Fruit fly (Drosophila melanogaster): ENCODE measurements around the gene CG13996.

Gene CG13996

DNA sequence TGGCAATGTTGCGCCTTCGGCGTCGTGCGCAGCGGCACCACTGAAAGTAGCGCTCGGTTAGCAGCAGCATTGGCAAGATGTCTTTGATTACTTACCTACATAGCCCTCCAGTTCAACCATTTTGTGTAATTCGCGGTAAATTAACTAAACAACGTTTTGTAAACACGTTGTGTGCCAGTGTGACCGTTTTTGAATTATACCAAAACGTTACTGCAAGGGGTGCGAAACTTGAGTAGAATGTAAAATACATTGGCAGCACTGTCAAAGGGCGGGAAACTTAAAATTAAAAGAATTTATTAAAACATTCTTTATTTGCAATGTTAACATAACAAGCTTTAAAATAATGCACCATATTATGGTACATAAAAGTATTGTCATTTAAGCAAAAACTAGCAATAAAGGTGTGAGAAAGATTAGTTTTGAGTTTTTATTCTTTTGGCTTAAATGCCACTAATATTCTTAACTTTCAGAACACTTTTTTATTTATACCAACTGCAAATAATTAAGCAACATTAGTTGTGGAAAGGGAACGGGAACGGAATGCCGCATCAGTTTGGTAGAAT is 3.8 kb downstream of the CG13996 start, which contains the start of gene CG9107:
Gene CG9107 (minus strand): TSS at position 195 of the 563 bp plus-strand sequence.
- TF ChIP-seq Mnt (GFP tag; optimal IDR thresholded peaks at IDR 0.05) (peak; percentile 54), CG11617 (GFP tag; optimal IDR thresholded peaks at IDR 0.05) (no peak)

DNA sequence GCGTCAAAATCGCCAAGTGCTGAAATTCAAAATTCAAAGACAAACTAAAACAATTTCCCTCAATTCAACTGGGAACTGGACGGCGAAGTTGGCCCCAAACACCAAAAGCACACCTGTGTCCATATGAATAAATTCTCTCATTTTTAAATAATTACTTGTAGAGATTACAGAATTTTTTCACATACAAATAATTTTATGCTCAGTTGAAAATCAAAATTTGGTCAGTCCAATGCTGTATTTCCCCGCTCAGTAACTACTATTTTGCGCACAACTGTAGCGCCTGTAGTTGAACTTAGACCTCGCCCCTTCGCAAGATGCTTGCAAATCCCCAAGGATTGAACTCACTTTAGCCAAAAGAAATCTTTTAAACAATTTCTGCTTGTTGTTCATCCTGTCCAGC is 8.1 kb downstream of the CG13996 start:
- TF ChIP-seq pad (GFP tag; optimal IDR thresholded peaks at IDR 0.05) = no peak
- TF ChIP-seq CG7101 (tag; optimal IDR thresholded peaks at IDR 0.05) = no peak
- TF ChIP-seq CG5204 (GFP tag; optimal IDR thresholded peaks at IDR 0.05) = no peak
- no peak for TF ChIP-seq CG12768 (GFP tag; optimal IDR thresholded peaks at IDR 0.05)
- TF ChIP-seq ovo (GFP tag; optimal IDR thresholded peaks at IDR 0.05) = no peak
- TF ChIP-seq cnc (optimal IDR thresholded peaks at IDR 0.05) = no peak
- no peak for TF ChIP-seq cic (GFP tag; optimal IDR thresholded peaks at IDR 0.05)

DNA sequence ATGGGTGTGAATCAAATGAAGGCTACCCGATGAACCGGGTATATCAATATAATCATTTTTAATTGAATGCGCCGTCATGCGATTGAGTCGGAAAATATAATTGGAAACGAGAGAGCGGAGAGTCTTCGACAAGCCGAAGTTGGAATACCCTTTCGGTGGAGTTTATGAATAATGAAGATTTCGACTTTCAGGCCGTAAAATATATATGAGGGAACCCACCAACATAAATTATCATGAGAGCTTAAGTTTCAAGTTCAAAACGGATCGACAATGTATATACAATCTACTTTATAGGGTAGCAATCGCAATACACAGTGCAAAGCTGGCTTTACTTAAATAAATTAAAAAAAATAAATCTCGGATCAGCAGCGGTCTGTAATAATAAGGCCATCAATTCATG is 11.2 kb downstream of the CG13996 start:
- no peak for TF ChIP-seq Mnt (GFP tag; optimal IDR thresholded peaks at IDR 0.05)
- TF ChIP-seq Clk (GFP tag; optimal IDR thresholded peaks at IDR 0.05) = no peak
- no peak for TF ChIP-seq bab1 (GFP tag; optimal IDR thresholded peaks at IDR 0.05)
- no peak for TF ChIP-seq toe (GFP tag; optimal IDR thresholded peaks at IDR 0.05)
- no peak for TF ChIP-seq CG33017 (tag; optimal IDR thresholded peaks at IDR 0.05)
- no peak for TF ChIP-seq CG7101 (tag; optimal IDR thresholded peaks at IDR 0.05)
- no peak for TF ChIP-seq CG12768 (GFP tag; optimal IDR thresholded peaks at IDR 0.05)
- TF ChIP-seq CG1620 (GFP tag; optimal IDR thresholded peaks at IDR 0.05) = no peak
- TF ChIP-seq CG14711 (tag; optimal IDR thresholded peaks at IDR 0.05) = no peak
- no peak for TF ChIP-seq cnc (optimal IDR thresholded peaks at IDR 0.05)
- TF ChIP-seq kay (GFP tag; ENCODE audit: borderline replicate concordance) = no peak
- TF ChIP-seq cic (GFP tag; optimal IDR thresholded peaks at IDR 0.05) = no peak
- no peak for TF ChIP-seq CG11617 (GFP tag; optimal IDR thresholded peaks at IDR 0.05)
- TF ChIP-seq CG7045 (GFP tag; optimal IDR thresholded peaks at IDR 0.05) = no peak
- no peak for TF ChIP-seq ovo (GFP tag; optimal IDR thresholded peaks at IDR 0.05)
- no peak for TF ChIP-seq CG5204 (GFP tag; optimal IDR thresholded peaks at IDR 0.05)
- TF ChIP-seq Crg-1 (GFP tag; optimal IDR thresholded peaks at IDR 0.05) = no peak

DNA sequence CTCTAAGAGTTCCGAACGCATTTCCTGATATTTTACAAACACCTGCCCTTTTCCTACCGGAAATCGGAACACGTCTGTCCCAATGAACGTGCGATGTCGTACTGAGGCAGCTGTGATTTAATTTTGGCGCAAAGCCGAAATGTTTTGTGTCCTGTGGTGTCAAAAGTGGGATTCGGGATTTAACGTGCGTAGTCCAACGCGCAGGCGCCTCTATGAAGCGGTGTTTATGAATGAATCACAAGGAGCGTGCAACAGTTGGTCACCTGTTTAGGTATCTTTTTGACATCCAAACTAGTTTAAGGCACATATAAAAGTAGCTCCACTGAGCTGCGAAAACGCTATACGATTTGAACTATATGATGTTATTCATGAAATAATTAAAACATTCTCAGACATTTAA is 13.7 kb downstream of the CG13996 start, which contains the start of gene CG9109:
Gene CG9109 (minus strand): TSS at position 80 of the 400 bp plus-strand sequence.
- TF ChIP-seq CG1620 (GFP tag; optimal IDR thresholded peaks at IDR 0.05) (no peak), Hr96 (GFP tag; optimal IDR thresholded peaks at IDR 0.05) (no peak), CG5204 (GFP tag; optimal IDR thresholded peaks at IDR 0.05) (no peak), kay (GFP tag; ENCODE audit: borderline replicate concordance) (no peak), tj (GFP tag; optimal IDR thresholded peaks at IDR 0.05) (no peak), Mnt (GFP tag; optimal IDR thresholded peaks at IDR 0.05) (no peak), pad (GFP tag; optimal IDR thresholded peaks at IDR 0.05) (no peak), cnc (optimal IDR thresholded peaks at IDR 0.05) (no peak), CG12768 (GFP tag; optimal IDR thresholded peaks at IDR 0.05) (no peak), ovo (GFP tag; optimal IDR thresholded peaks at IDR 0.05) (no peak), CG7045 (GFP tag; optimal IDR thresholded peaks at IDR 0.05) (no peak), CG33017 (tag; optimal IDR thresholded peaks at IDR 0.05) (no peak), toe (GFP tag; optimal IDR thresholded peaks at IDR 0.05) (no peak), CG11617 (GFP tag; optimal IDR thresholded peaks at IDR 0.05) (no peak), bab1 (GFP tag; optimal IDR thresholded peaks at IDR 0.05) (no peak), Crg-1 (GFP tag; optimal IDR thresholded peaks at IDR 0.05) (no peak), CG7101 (tag; optimal IDR thresholded peaks at IDR 0.05) (no peak), Clk (GFP tag; optimal IDR thresholded peaks at IDR 0.05) (no peak), CG14711 (tag; optimal IDR thresholded peaks at IDR 0.05) (no peak), cic (GFP tag; optimal IDR thresholded peaks at IDR 0.05) (no peak)

DNA sequence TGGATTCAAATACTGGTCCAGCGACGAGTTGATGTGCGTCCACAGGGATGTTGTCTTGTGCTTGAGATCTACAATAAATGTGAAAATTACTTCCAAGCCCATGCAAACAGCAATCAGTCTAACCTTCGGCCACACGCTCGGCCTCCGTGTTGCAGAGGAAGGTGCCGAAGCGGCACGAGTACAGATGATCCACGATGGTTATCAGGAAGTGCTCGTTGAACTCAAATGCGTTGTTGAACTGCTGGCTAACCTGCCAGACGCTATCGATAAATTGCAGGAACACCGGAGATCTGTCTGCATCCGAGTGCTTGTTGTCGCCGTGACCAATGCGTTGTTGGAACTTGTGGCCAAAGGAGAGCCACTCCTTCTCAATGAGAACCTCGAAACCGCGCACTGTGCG is 14.5 kb downstream of the CG13996 start:
- TF ChIP-seq CG14711 (tag; optimal IDR thresholded peaks at IDR 0.05) (no peak), Hr96 (GFP tag; optimal IDR thresholded peaks at IDR 0.05) (no peak), Crg-1 (GFP tag; optimal IDR thresholded peaks at IDR 0.05) (no peak), CG12768 (GFP tag; optimal IDR thresholded peaks at IDR 0.05) (no peak), Mnt (GFP tag; optimal IDR thresholded peaks at IDR 0.05) (no peak), cnc (optimal IDR thresholded peaks at IDR 0.05) (no peak), toe (GFP tag; optimal IDR thresholded peaks at IDR 0.05) (no peak), kay (GFP tag; ENCODE audit: borderline replicate concordance) (no peak), CG7101 (tag; optimal IDR thresholded peaks at IDR 0.05) (no peak), cic (GFP tag; optimal IDR thresholded peaks at IDR 0.05) (no peak), pad (GFP tag; optimal IDR thresholded peaks at IDR 0.05) (no peak), CG5204 (GFP tag; optimal IDR thresholded peaks at IDR 0.05) (no peak), CG33017 (tag; optimal IDR thresholded peaks at IDR 0.05) (no peak), CG1620 (GFP tag; optimal IDR thresholded peaks at IDR 0.05) (no peak), CG11617 (GFP tag; optimal IDR thresholded peaks at IDR 0.05) (no peak), bab1 (GFP tag; optimal IDR thresholded peaks at IDR 0.05) (no peak)

DNA sequence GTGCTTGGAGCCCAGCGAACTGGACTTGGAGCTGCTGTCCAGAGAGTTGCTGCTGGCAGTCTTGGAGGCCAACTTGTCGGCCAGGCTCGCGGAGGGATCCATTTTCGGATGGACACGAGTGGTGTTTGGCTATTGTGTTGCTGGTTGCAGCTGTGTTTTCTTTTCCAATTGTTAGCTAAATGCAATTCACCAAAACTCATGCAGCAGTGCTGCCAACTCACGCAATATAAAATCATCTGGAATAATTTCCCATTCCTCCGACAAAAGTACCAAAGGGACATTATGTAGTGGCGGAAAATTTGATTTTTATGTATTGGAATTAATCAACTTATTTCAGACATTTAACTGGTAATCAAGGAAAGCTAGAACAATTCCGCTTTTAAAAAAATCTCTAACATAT is 16.1 kb downstream of the CG13996 start, which contains the start of gene mtm:
Gene mtm (minus strand): TSS at position 306 of the 400 bp plus-strand sequence.
- TF ChIP-seq bab1 (GFP tag; optimal IDR thresholded peaks at IDR 0.05) (peak; percentile 56), tj (GFP tag; optimal IDR thresholded peaks at IDR 0.05) (peak; percentile 39), CG11617 (GFP tag; optimal IDR thresholded peaks at IDR 0.05) (no peak)

DNA sequence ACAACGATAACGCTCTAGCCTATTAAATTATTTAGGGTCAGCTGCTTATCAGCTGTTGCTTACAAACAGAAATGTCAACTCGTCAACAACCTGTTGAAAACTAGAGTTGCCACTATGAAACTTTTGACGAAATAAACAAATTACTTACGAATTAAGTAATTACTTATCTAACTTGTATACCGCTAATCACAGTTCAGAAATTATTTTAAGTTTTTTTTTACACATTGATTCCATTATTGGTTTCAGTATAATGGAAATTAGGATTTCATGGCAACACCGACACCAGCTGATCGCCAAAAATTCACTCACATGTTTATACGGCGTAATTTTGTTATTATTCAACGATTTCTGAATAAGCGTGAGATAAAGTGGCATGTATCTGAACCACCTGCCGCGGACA is 17.2 kb downstream of the CG13996 start, which contains the start of the genes CG9117 and CG31643:
Gene CG9117 (minus strand): TSS at position 73 of the 400 bp plus-strand sequence.
Gene CG31643 (plus strand): TSS at position 288 of the 400 bp plus-strand sequence.
- TF ChIP-seq pad (GFP tag; optimal IDR thresholded peaks at IDR 0.05) = peak; percentile 35
- TF ChIP-seq bab1 (GFP tag; optimal IDR thresholded peaks at IDR 0.05) = peak; percentile 90
- peak; percentile 100 for TF ChIP-seq CG14711 (tag; optimal IDR thresholded peaks at IDR 0.05)
- TF ChIP-seq cic (GFP tag; optimal IDR thresholded peaks at IDR 0.05) = peak; percentile 36
- TF ChIP-seq toe (GFP tag; optimal IDR thresholded peaks at IDR 0.05) = no peak
- peak; percentile 66 for TF ChIP-seq Crg-1 (GFP tag; optimal IDR thresholded peaks at IDR 0.05)
- peak; percentile 14 for TF ChIP-seq ovo (GFP tag; optimal IDR thresholded peaks at IDR 0.05)
- TF ChIP-seq CG1620 (GFP tag; optimal IDR thresholded peaks at IDR 0.05) = no peak
- TF ChIP-seq CG7101 (tag; optimal IDR thresholded peaks at IDR 0.05) = peak; percentile 79
- peak; percentile 40 for TF ChIP-seq CG7045 (GFP tag; optimal IDR thresholded peaks at IDR 0.05)
- TF ChIP-seq CG5204 (GFP tag; optimal IDR thresholded peaks at IDR 0.05) = peak; percentile 49
- peak; percentile 66 for TF ChIP-seq CG12768 (GFP tag; optimal IDR thresholded peaks at IDR 0.05)
- TF ChIP-seq CG33017 (tag; optimal IDR thresholded peaks at IDR 0.05) = peak; percentile 62
- peak in 1 of 2 experiments; percentile 17 for TF ChIP-seq cnc (optimal IDR thresholded peaks at IDR 0.05)
- no peak for TF ChIP-seq Clk (GFP tag; optimal IDR thresholded peaks at IDR 0.05)
- TF ChIP-seq CG11617 (GFP tag; optimal IDR thresholded peaks at IDR 0.05) = peak; percentile 81
- peak; percentile 47 for TF ChIP-seq Hr96 (GFP tag; optimal IDR thresholded peaks at IDR 0.05)
- TF ChIP-seq Mnt (GFP tag; optimal IDR thresholded peaks at IDR 0.05) = peak; percentile 78
- no peak for TF ChIP-seq kay (GFP tag; ENCODE audit: borderline replicate concordance)
- TF ChIP-seq tj (GFP tag; optimal IDR thresholded peaks at IDR 0.05) = peak; percentile 73
